Worm (Caenorhabditis elegans) whole organism, midembryonic: ENCODE data around the gene F46C8.1.

Experiments used
- T22C8.4 ChIP-seq: fragments of 200-800 bp; sonication (Bioruptor generic); IDR thresholded peaks from 2 replicates; pipeline ENCODE4 v1.3.6; 2022; ENCODE audit warnings: missing genetic modification characterization, missing compliant biosample characterization
- cog-1 ChIP-seq: sonication (generic microtip); optimal IDR thresholded peaks from 2 replicates; lab custom pipeline; 2016; ENCODE audit warnings: missing genetic modification characterization, missing compliant biosample characterization
- flt-1 ChIP-seq: fragments of 200-800 bp; sonication (Bioruptor generic); IDR thresholded peaks from 2 replicates; pipeline ENCODE4 v1.3.6; 2022; ENCODE audit warnings: missing genetic modification characterization, missing compliant biosample characterization
- klf-2 ChIP-seq: fragments of 200-800 bp; sonication (Bioruptor generic); conservative IDR thresholded peaks from 2 replicates; pipeline ENCODE4 v1.3.6; 2022; ENCODE audit warnings: missing genetic modification reagents, missing genetic modification characterization, missing compliant biosample characterization
- med-1 ChIP-seq: sonication (generic microtip); optimal IDR thresholded peaks from 2 replicates; lab custom pipeline; 2017; ENCODE audit warnings: missing genetic modification characterization, mild to moderate bottlenecking, missing compliant biosample characterization, antibody characterized with exemption, missing genetic modification reagents; ENCODE audit not compliant: insufficient read depth
- ref-1 ChIP-seq: fragments of 200-800 bp; sonication (Bioruptor generic); conservative IDR thresholded peaks from 2 replicates; pipeline ENCODE4 v1.3.6; 2022; ENCODE audit warnings: missing genetic modification reagents, missing genetic modification characterization, missing compliant biosample characterization
- tab-1 ChIP-seq: fragments of 200-800 bp; sonication (Bioruptor generic); IDR thresholded peaks from 2 replicates; pipeline ENCODE4 v1.3.6; 2022; ENCODE audit warnings: missing genetic modification characterization, missing compliant biosample characterization
- ztf-23 ChIP-seq: fragments of 200-800 bp; sonication (Bioruptor generic); IDR thresholded peaks from 2 replicates; pipeline ENCODE4 v1.3.6; 2022; ENCODE audit warnings: missing genetic modification reagents, missing genetic modification characterization, missing compliant biosample characterization
- ztf-29 ChIP-seq: fragments of 200-800 bp; sonication (Bioruptor generic); IDR thresholded peaks from 2 replicates; pipeline ENCODE4 v1.3.6; 2022; ENCODE audit warnings: missing genetic modification reagents, missing genetic modification characterization, missing compliant biosample characterization

- TF ChIP-seq T22C8.4 (GFP tag; lab: Robert Waterston, UW) (no peak), cog-1 (no peak), tab-1 (no peak), med-1 (GFP tag; lab: Kevin White, UChicago) (no peak), ztf-23 (no peak), flt-1 (GFP tag; lab: Robert Waterston, UW) (no peak), ref-1 (GFP tag; lab: Robert Waterston, UW) (no peak), ztf-29 (GFP tag; lab: Robert Waterston, UW) (no peak), klf-2 (GFP tag; lab: Robert Waterston, UW) (no peak)
These were observed 1.7 kb upstream of the F46C8.1 start, which contains the start of gene col-174 for ce11 chrX:7546509-7546908.
